Worm (Caenorhabditis elegans) whole organism, L4 larva: Measurements from ENCODE around the gene vha-18.

Experiments used
- Y105C5A.15 ChIP-seq: fragments of 200-800 bp; sonication (Bioruptor generic); IDR thresholded peaks from 2 replicates; pipeline ENCODE4 v1.3.6; 2022; ENCODE audit warnings: missing genetic modification characterization, missing compliant biosample characterization
- lin-15B ChIP-seq: fragments of 150-350 bp; sonication (generic microtip); optimal IDR thresholded peaks from 3 replicates; lab custom pipeline; 2014; ENCODE audit warnings: missing biosample characterization, missing genetic modification characterization
- tag-97 ChIP-seq: fragments of 200-800 bp; sonication (Bioruptor generic); IDR thresholded peaks from 2 replicates; pipeline ENCODE4 v1.3.6; 2022; ENCODE audit warnings: missing genetic modification characterization, missing compliant biosample characterization
- unc-62 ChIP-seq, 3 experiments: fragments of 150-350 bp in 1 of 3; sonication (generic microtip); optimal IDR thresholded peaks in 2 of 3; peaks in 1 of 3; 1 replicate in 1 of 3; 2 replicates in 2 of 3; lab custom pipeline; 2014 to 2017; ENCODE audit warnings: missing biosample characterization in 3 of 3, missing genetic modification characterization in 3 of 3, missing genetic modification reagents in 3 of 3, missing genotype in 1 of 3

- TF ChIP-seq tag-97 (GFP tag; lab: Robert Waterston, UW) (no peak), lin-15B (no peak), Y105C5A.15 (no peak), unc-62 (GFP tag; optimal IDR thresholded peaks at IDR 0.05 in 1 of 2; lab: Kevin White, UChicago) (no peak), unc-62 (tag; optimal IDR thresholded peaks at IDR 0.05; lab: Kevin White, UChicago) (no peak)
These were observed 900 bp upstream of the vha-18 start, which contains the start of gene pos-1 for ce11 chrV:8414036-8414728.
